Worm (Caenorhabditis elegans) whole organism, young adult: ENCODE results near the gene grsp-3.

Experiments
- B0019.2 ChIP-seq: fragments of 200-800 bp; sonication (Bioruptor generic); conservative IDR thresholded peaks from 2 replicates; pipeline ENCODE4 v1.3.6; 2022; ENCODE audit warnings: missing genetic modification reagents, missing genetic modification characterization, missing compliant biosample characterization
- B0261.1 ChIP-seq: sonication (generic microtip); optimal IDR thresholded peaks from 2 replicates; lab custom pipeline; 2016; ENCODE audit warnings: mild to moderate bottlenecking, missing genetic modification characterization, moderate library complexity, missing compliant biosample characterization
- C17E4.6 ChIP-seq: fragments of 200-800 bp; sonication (Bioruptor generic); IDR thresholded peaks from 2 replicates; pipeline ENCODE4 v1.3.6; 2022; ENCODE audit warnings: missing genetic modification reagents, missing genetic modification characterization, missing compliant biosample characterization
- D2030.7 ChIP-seq: fragments of 200-800 bp; sonication (Bioruptor generic); IDR thresholded peaks from 2 replicates; pipeline ENCODE4 v1.3.6; 2022; ENCODE audit warnings: missing genetic modification reagents, missing genetic modification characterization, missing compliant biosample characterization
- F37B4.10 ChIP-seq: fragments of 200-800 bp; sonication (Bioruptor generic); IDR thresholded peaks from 2 replicates; pipeline ENCODE4 v1.3.6; 2022; ENCODE audit warnings: missing genetic modification characterization, missing compliant biosample characterization
- F55B11.4 ChIP-seq: sonication (generic microtip); optimal IDR thresholded peaks from 2 replicates; lab custom pipeline; 2016; ENCODE audit warnings: missing compliant biosample characterization, missing genetic modification characterization, borderline replicate concordance; ENCODE audit not compliant: insufficient read depth
- F57A8.1 ChIP-seq: fragments of 200-800 bp; sonication (Bioruptor generic); optimal IDR thresholded peaks from 2 replicates; lab custom pipeline; 2018; ENCODE audit warnings: mild to moderate bottlenecking, missing genetic modification characterization, moderate library complexity, missing compliant biosample characterization
- Y53F4B.3 ChIP-seq: fragments of 200-800 bp; sonication (Bioruptor generic); IDR thresholded peaks from 2 replicates; pipeline ENCODE4 v1.3.6; 2022; ENCODE audit warnings: missing genetic modification reagents, missing genetic modification characterization, missing compliant biosample characterization
- Y53G8AR.9 ChIP-seq: fragments of 200-800 bp; sonication (Bioruptor generic); conservative IDR thresholded peaks from 2 replicates; pipeline ENCODE4 v1.3.6; 2022; ENCODE audit warnings: missing genetic modification reagents, missing genetic modification characterization, missing compliant biosample characterization
- Y95B8A.8 ChIP-seq: fragments of 200-800 bp; sonication (Bioruptor generic); IDR thresholded peaks from 2 replicates; pipeline ENCODE4 v1.3.6; 2022; ENCODE audit warnings: missing genetic modification reagents, missing genetic modification characterization, missing compliant biosample characterization
- athp-1 ChIP-seq: sonication (generic microtip); optimal IDR thresholded peaks from 2 replicates; lab custom pipeline; 2017; ENCODE audit warnings: mild to moderate bottlenecking, missing genetic modification characterization, missing compliant biosample characterization
- bed-2 ChIP-seq: fragments of 200-800 bp; sonication (Bioruptor generic); IDR thresholded peaks from 2 replicates; pipeline ENCODE4 v1.3.6; 2022; ENCODE audit warnings: missing genetic modification reagents, missing genetic modification characterization, missing compliant biosample characterization
- cebp-1 ChIP-seq, 2 experiments: fragments of 200-800 bp in 1 of 2; sonication (Bioruptor generic) in 1 of 2; sonication (generic microtip) in 1 of 2; IDR thresholded peaks in 1 of 2; optimal IDR thresholded peaks in 1 of 2; 2 replicates each; pipeline versions ENCODE4 v1.3.6 to Lab custom; 2017 to 2022; ENCODE audit warnings: missing compliant biosample characterization in 2 of 2, missing genetic modification characterization in 2 of 2, mild to moderate bottlenecking in 1 of 2, missing genetic modification reagents in 1 of 2, moderate library complexity in 1 of 2
- ceh-100 ChIP-seq: fragments of 200-800 bp; sonication (Bioruptor generic); IDR thresholded peaks from 2 replicates; pipeline ENCODE4 v1.3.6; 2022; ENCODE audit warnings: missing genetic modification reagents, missing genetic modification characterization, missing compliant biosample characterization
- ceh-40 ChIP-seq: fragments of 200-800 bp; sonication (Bioruptor generic); IDR thresholded peaks from 2 replicates; pipeline ENCODE4 v1.3.6; 2022; ENCODE audit warnings: missing genetic modification characterization, missing compliant biosample characterization
- chd-7 ChIP-seq: sonication (generic microtip); optimal IDR thresholded peaks from 2 replicates; lab custom pipeline; 2016; ENCODE audit warnings: mild to moderate bottlenecking, missing genetic modification characterization, moderate library complexity, missing compliant biosample characterization
- egl-44 ChIP-seq: fragments of 200-800 bp; sonication (Bioruptor generic); IDR thresholded peaks from 2 replicates; pipeline ENCODE4 v1.3.6; 2022; ENCODE audit warnings: missing genetic modification reagents, missing genetic modification characterization, missing compliant biosample characterization
- egrh-3 ChIP-seq: fragments of 200-800 bp; sonication (Bioruptor generic); IDR thresholded peaks from 2 replicates; pipeline ENCODE4 v1.3.6; 2022; ENCODE audit warnings: missing genetic modification reagents, missing genetic modification characterization, missing compliant biosample characterization
- hlh-26 ChIP-seq: fragments of 200-800 bp; sonication (Bioruptor generic); conservative IDR thresholded peaks from 2 replicates; pipeline ENCODE4 v1.3.6; 2022; ENCODE audit warnings: missing genetic modification reagents, missing genetic modification characterization, missing compliant biosample characterization
- hmg-1.2 ChIP-seq: fragments of 200-800 bp; sonication (Bioruptor generic); IDR thresholded peaks from 2 replicates; pipeline ENCODE4 v1.3.6; 2022; ENCODE audit warnings: missing genetic modification reagents, missing genetic modification characterization, missing compliant biosample characterization
- hmg-20 ChIP-seq: fragments of 200-800 bp; sonication (Bioruptor generic); IDR thresholded peaks from 2 replicates; pipeline ENCODE4 v1.3.6; 2022; ENCODE audit warnings: missing genetic modification reagents, missing genetic modification characterization, missing compliant biosample characterization
- let-526 ChIP-seq: fragments of 200-800 bp; sonication (Bioruptor generic); IDR thresholded peaks from 2 replicates; pipeline ENCODE4 v1.3.6; 2022; ENCODE audit warnings: missing genetic modification reagents, missing genetic modification characterization, missing compliant biosample characterization
- nhr-179 ChIP-seq: sonication (generic microtip); optimal IDR thresholded peaks from 2 replicates; lab custom pipeline; 2016; ENCODE audit warnings: mild to moderate bottlenecking, missing genetic modification characterization, missing compliant biosample characterization
- nhr-80 ChIP-seq: sonication (generic microtip); optimal IDR thresholded peaks from 2 replicates; lab custom pipeline; 2016; ENCODE audit warnings: missing genetic modification characterization, missing compliant biosample characterization
- sea-2 ChIP-seq: fragments of 200-800 bp; sonication (Bioruptor generic); IDR thresholded peaks from 2 replicates; pipeline ENCODE4 v1.3.6; 2022; ENCODE audit warnings: missing genetic modification characterization, missing compliant biosample characterization
- snpc-4 ChIP-seq, 5 experiments: fragments of 150-350 bp in 1 of 5; sonication (generic microtip) in 4 of 5; optimal IDR thresholded peaks; 2 replicates each; lab custom pipeline; 2014 to 2018; ENCODE audit warnings: missing genetic modification characterization in 5 of 5, missing biosample characterization in 3 of 5, antibody characterized with exemption in 2 of 5, mild to moderate bottlenecking in 2 of 5, missing compliant biosample characterization in 2 of 5, missing genotype in 2 of 5, moderate library complexity in 2 of 5, missing genetic modification reagents in 1 of 5
- tbx-9 ChIP-seq: sonication (generic microtip); optimal IDR thresholded peaks from 2 replicates; lab custom pipeline; 2016; ENCODE audit warnings: borderline replicate concordance, missing genetic modification characterization, inconsistent platforms, missing compliant biosample characterization
- tlf-1 ChIP-seq: fragments of 200-800 bp; sonication (Bioruptor generic); optimal IDR thresholded peaks from 2 replicates; lab custom pipeline; 2018; ENCODE audit warnings: mild to moderate bottlenecking, missing genetic modification characterization, missing compliant biosample characterization
- unc-62 ChIP-seq: fragments of 150-350 bp; optimal IDR thresholded peaks from 2 replicates; lab custom pipeline; 2014; ENCODE audit warnings: missing biosample characterization, missing genetic modification reagents, missing genetic modification characterization
- xnd-1 ChIP-seq: sonication (generic microtip); optimal IDR thresholded peaks from 2 replicates; lab custom pipeline; 2016; ENCODE audit warnings: missing genotype, missing genetic modification reagents, missing genetic modification characterization, missing compliant biosample characterization
- zfh-2 ChIP-seq: fragments of 200-800 bp; sonication (Bioruptor generic); conservative IDR thresholded peaks from 2 replicates; pipeline ENCODE4 v1.3.6; 2022; ENCODE audit warnings: missing genetic modification reagents, missing genetic modification characterization, missing compliant biosample characterization
- ztf-18 ChIP-seq: sonication (generic microtip); optimal IDR thresholded peaks from 2 replicates; lab custom pipeline; 2016; ENCODE audit warnings: missing genotype, mild to moderate bottlenecking, missing genetic modification characterization, missing compliant biosample characterization
- ztf-22 ChIP-seq: fragments of 200-800 bp; sonication (Bioruptor generic); optimal IDR thresholded peaks from 2 replicates; lab custom pipeline; 2018; ENCODE audit warnings: mild to moderate bottlenecking, missing genetic modification characterization, moderate library complexity, missing compliant biosample characterization
- ztf-26 ChIP-seq: sonication (generic microtip); optimal IDR thresholded peaks from 2 replicates; lab custom pipeline; 2017; ENCODE audit warnings: missing genetic modification characterization, missing compliant biosample characterization
- ztf-28 ChIP-seq: fragments of 200-800 bp; sonication (Bioruptor generic); IDR thresholded peaks from 2 replicates; pipeline ENCODE4 v1.3.6; 2022; ENCODE audit warnings: missing genetic modification reagents, missing genetic modification characterization, missing compliant biosample characterization
- ztf-3 ChIP-seq: fragments of 200-800 bp; sonication (Bioruptor generic); optimal IDR thresholded peaks from 2 replicates; lab custom pipeline; 2018; ENCODE audit warnings: mild to moderate bottlenecking, missing genetic modification characterization, missing compliant biosample characterization
- ztf-6 ChIP-seq: fragments of 200-800 bp; sonication (Bioruptor generic); IDR thresholded peaks from 2 replicates; pipeline ENCODE4 v1.3.6; 2022; ENCODE audit warnings: missing genetic modification reagents, missing genetic modification characterization, missing compliant biosample characterization

Gene grsp-3

ce11 chrIV:7173489-7173888 is 41.8 kb upstream of the grsp-3 start, which contains the start of gene str-1:
Gene str-1, plus strand, starts transcription at chrIV:7173789.
- TF ChIP-seq Y53F4B.3 (GFP tag; lab: Robert Waterston, UW) (no peak), ztf-22 (GFP tag; lab: Kevin White, UChicago) (no peak), chd-7 (tag; lab: Kevin White, UChicago) (no peak), egl-44 (GFP tag; lab: Robert Waterston, UW) (no peak), ceh-40 (GFP tag; lab: Robert Waterston, UW) (no peak), nhr-80 (tag; lab: Kevin White, UChicago) (no peak), F37B4.10 (GFP tag; lab: Robert Waterston, UW) (no peak), hmg-1.2 (no peak), ztf-26 (no peak), F55B11.4 (tag; lab: Kevin White, UChicago) (no peak), B0261.1 (tag; lab: Kevin White, UChicago) (no peak), Y53G8AR.9 (no peak), unc-62 (no peak), C17E4.6 (GFP tag; lab: Robert Waterston, UW) (no peak), tlf-1 (GFP tag; lab: Kevin White, UChicago) (no peak), ztf-18 (tag; lab: Kevin White, UChicago) (no peak), ztf-28 (GFP tag; lab: Robert Waterston, UW) (no peak), bed-2 (no peak)

DNA sequence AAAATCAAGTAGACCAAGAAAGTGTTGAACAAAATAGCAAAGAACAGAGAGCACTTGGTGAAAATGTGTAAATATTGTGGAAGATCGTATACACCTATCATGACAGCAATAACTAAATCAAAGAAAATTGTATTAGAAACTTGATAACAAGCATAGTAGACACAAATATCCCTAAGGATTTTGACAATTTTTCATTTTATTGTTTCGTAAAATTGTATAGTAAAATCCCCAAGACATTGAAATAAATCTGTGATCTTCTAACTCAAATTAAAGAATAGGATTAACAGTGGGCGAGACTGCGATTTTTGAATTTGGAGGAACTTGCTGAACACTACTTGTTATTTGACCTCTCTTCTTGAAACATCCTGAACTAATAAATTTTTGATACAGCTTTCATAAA is 39.5 kb upstream of the grsp-3 start, which contains the start of gene str-220:
str-220 (minus strand) TSS at position 101 of the 400 bp plus-strand sequence.
- TF ChIP-seq xnd-1 (tag; lab: Kevin White, UChicago), result no peak
- no peak for TF ChIP-seq hlh-26 (GFP tag; lab: Robert Waterston, UW)
- no peak for TF ChIP-seq athp-1 (tag; lab: Kevin White, UChicago)
- TF ChIP-seq Y95B8A.8, result no peak
- TF ChIP-seq D2030.7, result no peak
- no peak for TF ChIP-seq C17E4.6 (GFP tag; lab: Robert Waterston, UW)
- no peak for TF ChIP-seq F57A8.1 (GFP tag; lab: Kevin White, UChicago)
- TF ChIP-seq tbx-9 (tag; lab: Kevin White, UChicago), result no peak
- TF ChIP-seq let-526 (GFP tag; lab: Robert Waterston, UW), result no peak
- no peak for TF ChIP-seq egl-44 (GFP tag; lab: Robert Waterston, UW)
- no peak for TF ChIP-seq snpc-4 (GFP tag; optimal IDR thresholded peaks at IDR 0.05; lab: Kevin White, UChicago)
- TF ChIP-seq snpc-4 (tag; optimal IDR thresholded peaks at IDR 0.05; lab: Kevin White, UChicago), result no peak
- no peak for TF ChIP-seq nhr-179 (tag; lab: Kevin White, UChicago)
- TF ChIP-seq B0019.2 (GFP tag; lab: Robert Waterston, UW), result no peak
- TF ChIP-seq ztf-3 (GFP tag; lab: Kevin White, UChicago), result no peak
- no peak for TF ChIP-seq tlf-1 (GFP tag; lab: Kevin White, UChicago)
- no peak for TF ChIP-seq cebp-1 (GFP tag; IDR thresholded peaks at IDR 0.05; lab: Robert Waterston, UW)
- no peak for TF ChIP-seq cebp-1 (tag; optimal IDR thresholded peaks at IDR 0.05; lab: Kevin White, UChicago)
- no peak for TF ChIP-seq ztf-6 (GFP tag; lab: Robert Waterston, UW)
- no peak for TF ChIP-seq sea-2
- no peak for TF ChIP-seq ceh-100 (GFP tag; lab: Robert Waterston, UW)

DNA sequence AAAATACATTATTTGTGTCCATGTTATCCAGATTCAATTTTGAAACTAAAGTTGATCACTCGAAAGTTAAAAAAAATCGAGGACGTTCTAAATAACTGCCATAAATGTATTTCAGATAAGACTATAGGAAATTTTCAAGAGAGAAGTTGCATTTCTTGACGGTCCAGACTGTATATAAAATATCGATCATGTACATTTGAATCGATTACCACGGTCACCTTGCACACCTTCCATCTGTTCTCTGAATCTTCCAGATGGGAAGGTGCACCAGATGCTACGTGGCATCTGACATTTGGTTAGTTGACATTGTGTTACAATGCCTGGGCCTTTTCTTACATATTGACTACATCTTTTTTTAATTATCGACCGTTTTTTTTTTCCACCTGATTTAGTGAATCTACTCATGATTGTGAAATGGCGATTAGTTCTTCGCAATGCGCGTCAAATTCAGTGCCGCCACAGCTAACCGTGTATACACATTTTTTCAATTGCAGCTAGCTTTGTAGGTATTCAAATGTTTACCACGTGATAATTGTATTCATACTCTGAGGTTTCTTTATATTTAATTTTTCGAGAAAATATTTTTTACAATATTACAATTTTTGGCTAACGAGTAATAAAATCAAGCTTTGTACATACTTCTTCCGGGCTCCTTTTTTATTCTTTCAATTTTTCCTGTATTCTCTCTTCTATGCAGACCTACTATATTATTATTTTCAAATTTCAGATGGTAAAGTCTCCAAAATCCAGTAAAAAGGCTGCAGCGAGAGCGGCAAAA is 36.4 kb upstream of the grsp-3 start, which contains the start of gene skr-16:
skr-16 (plus strand) TSS at position 728 of the 778 bp plus-strand sequence.
- no peak for TF ChIP-seq nhr-80 (tag; lab: Kevin White, UChicago)
- no peak for TF ChIP-seq chd-7 (tag; lab: Kevin White, UChicago)
- TF ChIP-seq egrh-3 (GFP tag; lab: Robert Waterston, UW), result no peak
- TF ChIP-seq ztf-3 (GFP tag; lab: Kevin White, UChicago), result no peak
- TF ChIP-seq hmg-20 (GFP tag; lab: Robert Waterston, UW), result no peak
- no peak for TF ChIP-seq ztf-6 (GFP tag; lab: Robert Waterston, UW)
- TF ChIP-seq zfh-2 (GFP tag; lab: Robert Waterston, UW), result no peak
